Worm (Caenorhabditis elegans): ENCODE results near the gene nlp-25.

The nlp-25 gene

DNA sequence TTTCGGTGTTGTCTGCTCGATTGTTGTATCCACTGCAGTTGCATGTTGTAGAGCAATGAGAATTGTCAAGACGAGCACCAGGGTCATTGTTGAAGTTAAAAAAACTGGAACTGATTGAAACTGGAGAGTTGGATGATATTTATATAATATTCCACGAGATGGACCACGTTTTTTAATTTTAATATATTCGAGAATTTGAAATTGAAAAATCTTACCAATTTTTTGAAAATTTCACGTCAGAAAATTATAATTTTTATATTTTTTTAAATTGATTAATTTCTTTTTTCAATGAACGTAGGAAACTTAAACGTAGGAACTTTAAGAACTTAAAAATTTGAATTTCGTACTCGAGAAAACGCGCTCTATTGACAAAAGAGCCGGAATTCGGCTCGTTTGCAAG lies 26.6 kb downstream of the nlp-25 start, which contains the start of gene Y43F8C.5:
Gene Y43F8C.5, minus strand, starts transcription at position 101 of the 400 bp plus-strand sequence.
- TF ChIP-seq ztf-1 (GFP tag; conservative IDR thresholded peaks at IDR 0.05) (no peak), nhr-21 (tag; optimal IDR thresholded peaks at IDR 0.05) (no peak), lin-11 (tag; optimal IDR thresholded peaks at IDR 0.05) (no peak), unc-62 (GFP tag; optimal IDR thresholded peaks at IDR 0.05) (no peak), nhr-23 (tag; optimal IDR thresholded peaks at IDR 0.05) (no peak)

- TF ChIP-seq nhr-23 (tag; optimal IDR thresholded peaks at IDR 0.05), result no peak
- no peak for TF ChIP-seq ZK546.5 (tag; optimal IDR thresholded peaks at IDR 0.05)
- TF ChIP-seq nhr-11 (tag; optimal IDR thresholded peaks at IDR 0.05), result no peak
- TF ChIP-seq blmp-1 (tag; optimal IDR thresholded peaks at IDR 0.05; ENCODE audit: insufficient read depth), result no peak
- TF ChIP-seq mdl-1 (tag; optimal IDR thresholded peaks at IDR 0.05), result no peak
- TF ChIP-seq lin-13 (GFP tag; optimal IDR thresholded peaks at IDR 0.05), result no peak
- TF ChIP-seq snpc-4 (tag; optimal IDR thresholded peaks at IDR 0.05), result no peak
Measured at ce11 chrV:19632948-19633347, 27.0 kb downstream of the nlp-25 start.

ce11 chrV:19634197-19634596 lies 28.2 kb downstream of the nlp-25 start:
- TF ChIP-seq nhr-237 (tag; optimal IDR thresholded peaks at IDR 0.05) (no peak), mbf-1 (tag; optimal IDR thresholded peaks at IDR 0.05) (no peak), elt-1 (tag; optimal IDR thresholded peaks at IDR 0.05) (no peak), sem-4 (tag; optimal IDR thresholded peaks at IDR 0.05) (no peak), nhr-23 (tag; optimal IDR thresholded peaks at IDR 0.05) (no peak)

ce11 chrV:19636194-19636584 lies 30.2 kb downstream of the nlp-25 start:
- TF ChIP-seq R02D3.7 (tag; optimal IDR thresholded peaks at IDR 0.05) (no peak), lin-39 (tag; optimal IDR thresholded peaks at IDR 0.05) (no peak), alr-1 (tag; optimal IDR thresholded peaks at IDR 0.05) (no peak), nhr-6 (tag; optimal IDR thresholded peaks at IDR 0.05) (no peak), gmeb-1 (tag; optimal IDR thresholded peaks at IDR 0.05) (no peak), nhr-77 (tag; optimal IDR thresholded peaks at IDR 0.05) (no peak), skn-1 (tag; optimal IDR thresholded peaks at IDR 0.05) (no peak), peb-1 (tag; optimal IDR thresholded peaks at IDR 0.05) (no peak), egl-27 (tag; optimal IDR thresholded peaks at IDR 0.05) (no peak), dmd-4 (tag; optimal IDR thresholded peaks at IDR 0.05) (no peak), ama-1 (optimal IDR thresholded peaks at IDR 0.05) (no peak), mab-5 (tag; optimal IDR thresholded peaks at IDR 0.05) (no peak), elt-1 (tag; optimal IDR thresholded peaks at IDR 0.05) (no peak), ZK546.5 (tag; optimal IDR thresholded peaks at IDR 0.05) (no peak), lin-13 (GFP tag; optimal IDR thresholded peaks at IDR 0.05) (no peak)

DNA sequence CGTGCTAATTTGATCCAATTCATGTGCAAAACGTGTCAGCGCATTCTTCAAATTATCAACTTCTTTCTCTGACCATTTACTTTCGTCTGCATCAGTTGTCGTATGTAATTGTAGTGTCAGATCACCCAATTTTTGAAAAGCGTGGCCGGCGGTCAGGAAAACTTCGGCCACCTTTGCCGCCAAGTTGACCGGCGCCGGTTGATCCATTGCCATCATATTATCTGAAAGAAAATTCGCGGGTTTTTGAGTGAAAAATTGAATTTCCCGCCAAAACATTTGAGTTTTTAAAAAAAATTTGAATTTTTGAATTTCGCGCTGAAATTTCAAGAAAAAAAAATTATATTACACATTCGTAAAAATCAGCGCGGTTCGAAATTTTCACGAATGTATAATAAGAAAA lies 31.9 kb downstream of the nlp-25 start:
- TF ChIP-seq nhr-21 (tag; optimal IDR thresholded peaks at IDR 0.05), result no peak
- no peak for TF ChIP-seq ztf-1 (GFP tag; conservative IDR thresholded peaks at IDR 0.05)
- TF ChIP-seq gmeb-1 (tag; optimal IDR thresholded peaks at IDR 0.05), result no peak
- no peak for TF ChIP-seq unc-62 (GFP tag; optimal IDR thresholded peaks at IDR 0.05)
- no peak for TF ChIP-seq dmd-4 (tag; optimal IDR thresholded peaks at IDR 0.05)
- no peak for TF ChIP-seq ceh-16 (tag; optimal IDR thresholded peaks at IDR 0.05)
- TF ChIP-seq ama-1 (optimal IDR thresholded peaks at IDR 0.05), result no peak
- no peak for TF ChIP-seq nhr-237 (tag; optimal IDR thresholded peaks at IDR 0.05)
- no peak for TF ChIP-seq lin-39 (tag; optimal IDR thresholded peaks at IDR 0.05)
- TF ChIP-seq nhr-25 (tag; optimal IDR thresholded peaks at IDR 0.05), result no peak
- no peak for TF ChIP-seq nhr-23 (tag; optimal IDR thresholded peaks at IDR 0.05)
- no peak for TF ChIP-seq nhr-12 (tag; optimal IDR thresholded peaks at IDR 0.05)
- no peak for TF ChIP-seq lin-13 (GFP tag; optimal IDR thresholded peaks at IDR 0.05)
- no peak for TF ChIP-seq fos-1 (tag; optimal IDR thresholded peaks at IDR 0.05)
- no peak for TF ChIP-seq C34F6.9 (tag; optimal IDR thresholded peaks at IDR 0.05)
- no peak for TF ChIP-seq alr-1 (tag; optimal IDR thresholded peaks at IDR 0.05)
- TF ChIP-seq sma-9 (GFP tag; optimal IDR thresholded peaks at IDR 0.05), result no peak
- no peak for TF ChIP-seq sma-9 (tag; optimal IDR thresholded peaks at IDR 0.05)
- no peak for TF ChIP-seq nhr-129 (tag; optimal IDR thresholded peaks at IDR 0.05)
- TF ChIP-seq snpc-4 (tag; optimal IDR thresholded peaks at IDR 0.05), result no peak

Data from whole organism, L2 larva.